Fruit fly (Drosophila melanogaster) whole organism, embryonic: ENCODE data around the gene CG7781.

ENCODE experiments used
- ATbp ChIP-seq: fragments of 200-800 bp; sonication (Bioruptor generic); optimal IDR thresholded peaks from 2 replicates; lab custom pipeline; 2017; ENCODE audit warnings: missing biosample characterization, mild to moderate bottlenecking, missing genetic modification characterization, missing genetic modification reagents
- Adf1 ChIP-seq: fragments of 200-800 bp; sonication (Bioruptor generic); IDR thresholded peaks from 2 replicates; pipeline ENCODE4 v1.3.6; 2022; ENCODE audit warnings: missing biosample characterization, missing genetic modification characterization
- CG10147 ChIP-seq: fragments of 200-800 bp; sonication (Bioruptor generic); optimal IDR thresholded peaks from 2 replicates; lab custom pipeline; 2019; ENCODE audit warnings: missing biosample characterization, mild to moderate bottlenecking, missing genetic modification characterization, moderate library complexity
- CG10209 ChIP-seq: fragments of 200-800 bp; sonication (Bioruptor generic); optimal IDR thresholded peaks from 3 replicates; lab custom pipeline; 2017; ENCODE audit warnings: missing biosample characterization, mild to moderate bottlenecking, missing genetic modification characterization, missing genetic modification reagents
- CG12391 ChIP-seq: fragments of 200-800 bp; sonication (Bioruptor generic); optimal IDR thresholded peaks from 3 replicates; lab custom pipeline; 2018; ENCODE audit warnings: missing biosample characterization, mild to moderate bottlenecking, missing genetic modification characterization, moderate library complexity
- CG14860 ChIP-seq: fragments of 200-800 bp; sonication (Bioruptor generic); IDR thresholded peaks from 3 replicates; pipeline ENCODE4 v1.3.6; 2022; ENCODE audit warnings: missing biosample characterization, missing genetic modification characterization; ENCODE audit not compliant: partially characterized antibody
- CG16779 ChIP-seq: fragments of 200-800 bp; sonication (Bioruptor generic); IDR thresholded peaks from 2 replicates; pipeline ENCODE4 v1.3.6; 2022; ENCODE audit warnings: missing biosample characterization, missing genetic modification characterization
- CG18262 ChIP-seq: fragments of 200-800 bp; optimal IDR thresholded peaks from 3 replicates; lab custom pipeline; 2019; ENCODE audit warnings: missing biosample characterization, mild to moderate bottlenecking, missing genetic modification characterization, moderate library complexity
- CG2889 ChIP-seq: fragments of 200-800 bp; sonication (Bioruptor generic); IDR thresholded peaks from 3 replicates; pipeline ENCODE4 v1.3.6; 2022; ENCODE audit warnings: missing biosample characterization, missing genetic modification characterization
- CG31365 ChIP-seq: fragments of 200-800 bp; sonication (Bioruptor generic); optimal IDR thresholded peaks from 2 replicates; lab custom pipeline; 2018; ENCODE audit warnings: missing biosample characterization, mild to moderate bottlenecking, missing genetic modification characterization
- CG42726 ChIP-seq: fragments of 200-800 bp; sonication (Bioruptor generic); IDR thresholded peaks from 2 replicates; pipeline ENCODE4 v1.3.6; 2022; ENCODE audit warnings: missing biosample characterization, missing genetic modification characterization; ENCODE audit not compliant: partially characterized antibody
- CG4360 ChIP-seq: fragments of 200-800 bp; sonication (Bioruptor generic); IDR thresholded peaks from 2 replicates; pipeline ENCODE4 v1.3.6; 2022; ENCODE audit warnings: missing biosample characterization, missing genetic modification characterization
- CG4854 ChIP-seq: fragments of 200-800 bp; sonication (Bioruptor generic); optimal IDR thresholded peaks from 2 replicates; lab custom pipeline; 2016; ENCODE audit warnings: missing biosample characterization, missing genetic modification characterization, inconsistent platforms
- CG6175 ChIP-seq: fragments of 200-800 bp; sonication (Bioruptor generic); IDR thresholded peaks from 3 replicates; pipeline ENCODE4 v1.3.6; 2022; ENCODE audit warnings: missing biosample characterization, missing genetic modification characterization
- CG7357 ChIP-seq: fragments of 200-800 bp; sonication (Bioruptor generic); IDR thresholded peaks from 3 replicates; pipeline ENCODE4 v1.3.6; 2022; ENCODE audit warnings: missing biosample characterization, missing genetic modification characterization
- CG8281 ChIP-seq: fragments of 200-800 bp; sonication (Bioruptor generic); optimal IDR thresholded peaks from 2 replicates; lab custom pipeline; 2018; ENCODE audit warnings: missing biosample characterization, mild to moderate bottlenecking, missing genetic modification characterization, moderate library complexity
- CG9609 ChIP-seq: fragments of 200-800 bp; sonication (Bioruptor generic); optimal IDR thresholded peaks from 3 replicates; lab custom pipeline; 2016; ENCODE audit warnings: missing biosample characterization, missing genetic modification characterization
- CHES-1-like ChIP-seq: fragments of 200-800 bp; sonication (Bioruptor generic); optimal IDR thresholded peaks from 2 replicates; lab custom pipeline; 2016; ENCODE audit warnings: missing biosample characterization, missing genetic modification characterization
- Dip2 ChIP-seq: fragments of 200-800 bp; sonication (Bioruptor generic); IDR thresholded peaks from 2 replicates; pipeline ENCODE4 v1.3.6; 2022; ENCODE audit warnings: missing biosample characterization, missing genetic modification characterization
- ERR ChIP-seq: fragments of 200-800 bp; sonication (Bioruptor generic); optimal IDR thresholded peaks from 2 replicates; lab custom pipeline; 2016; ENCODE audit warnings: missing biosample characterization, missing genetic modification characterization
- HHEX ChIP-seq: fragments of 200-800 bp; sonication (Bioruptor generic); optimal IDR thresholded peaks from 3 replicates; lab custom pipeline; 2017; ENCODE audit warnings: missing biosample characterization, mild to moderate bottlenecking, missing genetic modification characterization, missing genetic modification reagents
- Hey ChIP-seq: fragments of 200-800 bp; sonication (Bioruptor generic); optimal IDR thresholded peaks from 3 replicates; lab custom pipeline; 2018; ENCODE audit warnings: missing biosample characterization, mild to moderate bottlenecking, missing genetic modification characterization
- Hmr ChIP-seq: fragments of 200-800 bp; sonication (Bioruptor generic); optimal IDR thresholded peaks from 3 replicates; lab custom pipeline; 2017; ENCODE audit warnings: mild to moderate bottlenecking, missing biosample characterization, missing genetic modification reagents, missing genetic modification characterization
- Hmx ChIP-seq: fragments of 200-800 bp; sonication (Bioruptor generic); optimal IDR thresholded peaks from 2 replicates; lab custom pipeline; 2016; ENCODE audit warnings: missing biosample characterization, missing genetic modification characterization
- Jarid2 ChIP-seq: fragments of 200-800 bp; sonication (Bioruptor generic); optimal IDR thresholded peaks from 3 replicates; lab custom pipeline; 2017; ENCODE audit warnings: mild to moderate bottlenecking, missing biosample characterization, missing genetic modification reagents, missing genetic modification characterization
- Kr ChIP-seq: fragments of 200-800 bp; sonication (Bioruptor generic); optimal IDR thresholded peaks from 2 replicates; lab custom pipeline; 2017; ENCODE audit warnings: missing biosample characterization, mild to moderate bottlenecking, missing genetic modification characterization
- Meics ChIP-seq: fragments of 200-800 bp; sonication (Bioruptor generic); optimal IDR thresholded peaks from 2 replicates; lab custom pipeline; 2017; ENCODE audit warnings: missing biosample characterization, mild to moderate bottlenecking, missing genetic modification characterization
- Nf-YA ChIP-seq: fragments of 200-800 bp; sonication (Bioruptor generic); IDR thresholded peaks from 2 replicates; pipeline ENCODE4 v1.3.6; 2022; ENCODE audit warnings: missing biosample characterization, missing genetic modification characterization
- Nf-YB ChIP-seq: fragments of 200-800 bp; sonication (Bioruptor generic); optimal IDR thresholded peaks from 3 replicates; lab custom pipeline; 2019; ENCODE audit warnings: missing biosample characterization, mild to moderate bottlenecking, missing genetic modification characterization, moderate library complexity
- Pdp1 ChIP-seq, 2 experiments: fragments of 200-800 bp; sonication (Bioruptor generic); optimal IDR thresholded peaks; 3 replicates each; lab custom pipeline; 2016; ENCODE audit warnings: missing biosample characterization in 2 of 2, missing genetic modification characterization in 2 of 2, mild to moderate bottlenecking in 1 of 2, moderate library complexity in 1 of 2
- Scr ChIP-seq: fragments of 200-800 bp; sonication (Bioruptor generic); IDR thresholded peaks from 2 replicates; pipeline ENCODE4 v1.3.6; 2022; ENCODE audit warnings: missing biosample characterization, missing genetic modification characterization; ENCODE audit not compliant: partially characterized antibody
- Sry-β ChIP-seq: fragments of 200-800 bp; sonication (Bioruptor generic); optimal IDR thresholded peaks from 2 replicates; lab custom pipeline; 2018; ENCODE audit warnings: missing biosample characterization, mild to moderate bottlenecking, missing genetic modification characterization, moderate library complexity
- Vsx1 ChIP-seq: fragments of 200-800 bp; sonication (Bioruptor generic); optimal IDR thresholded peaks from 2 replicates; lab custom pipeline; 2017; ENCODE audit warnings: missing biosample characterization, mild to moderate bottlenecking, missing genetic modification characterization, missing genetic modification reagents
- amos ChIP-seq: fragments of 200-800 bp; sonication (Bioruptor generic); IDR thresholded peaks from 2 replicates; pipeline ENCODE4 v1.3.6; 2022; ENCODE audit warnings: missing biosample characterization, missing genetic modification characterization; ENCODE audit not compliant: partially characterized antibody
- dysf ChIP-seq: fragments of 200-800 bp; sonication (Bioruptor generic); IDR thresholded peaks from 3 replicates; pipeline ENCODE4 v1.3.6; 2022; ENCODE audit warnings: missing biosample characterization, missing genetic modification characterization
- fru ChIP-seq: fragments of >200 bp; optimal IDR thresholded peaks from 2 replicates; lab custom pipeline; 2017
- gcm ChIP-seq: fragments of 200-800 bp; sonication (Bioruptor generic); optimal IDR thresholded peaks from 2 replicates; lab custom pipeline; 2019; ENCODE audit warnings: missing biosample characterization, mild to moderate bottlenecking, missing genetic modification characterization, moderate library complexity
- gro ChIP-seq: fragments of 200-800 bp; sonication (Bioruptor generic); optimal IDR thresholded peaks from 2 replicates; lab custom pipeline; 2016; ENCODE audit warnings: missing biosample characterization, missing genetic modification characterization
- hb ChIP-seq: fragments of 200-800 bp; sonication (Bioruptor generic); IDR thresholded peaks from 3 replicates; pipeline ENCODE4 v1.3.6; 2022; ENCODE audit warnings: missing biosample characterization, missing genetic modification characterization; ENCODE audit not compliant: partially characterized antibody
- ken ChIP-seq: fragments of 200-800 bp; sonication (Bioruptor generic); IDR thresholded peaks from 3 replicates; pipeline ENCODE4 v1.3.6; 2022; ENCODE audit warnings: missing biosample characterization, missing genetic modification characterization
- mam ChIP-seq: fragments of 200-800 bp; sonication (Bioruptor generic); optimal IDR thresholded peaks from 3 replicates; lab custom pipeline; 2016; ENCODE audit warnings: missing biosample characterization, missing genetic modification characterization
- peb ChIP-seq: fragments of 200-800 bp; sonication (Bioruptor generic); IDR thresholded peaks from 2 replicates; pipeline ENCODE4 v1.3.6; 2022; ENCODE audit warnings: missing biosample characterization, missing genetic modification characterization
- sc ChIP-seq, 3 experiments: fragments of >200 bp in 2 of 3; fragments of 200-800 bp in 1 of 3; sonication (Bioruptor generic) in 1 of 3; optimal IDR thresholded peaks; 2 replicates in 2 of 3; 3 replicates in 1 of 3; lab custom pipeline; 2017; ENCODE audit warnings: mild to moderate bottlenecking in 1 of 3, missing biosample characterization in 1 of 3, missing genetic modification characterization in 1 of 3, missing genetic modification reagents in 1 of 3
- scrt ChIP-seq: fragments of 200-800 bp; sonication (Bioruptor generic); optimal IDR thresholded peaks from 2 replicates; lab custom pipeline; 2018; ENCODE audit warnings: missing biosample characterization, mild to moderate bottlenecking, missing genetic modification characterization, moderate library complexity
- sens ChIP-seq: fragments of 200-800 bp; sonication (Bioruptor generic); peaks from one replicate; lab custom pipeline; 2016; ENCODE audit warnings: missing biosample characterization, missing genetic modification characterization
- shn ChIP-seq: fragments of 200-800 bp; sonication (Bioruptor generic); optimal IDR thresholded peaks from 3 replicates; lab custom pipeline; 2016; ENCODE audit warnings: missing biosample characterization, missing genetic modification characterization
- slbo ChIP-seq: fragments of 200-800 bp; sonication (Bioruptor generic); IDR thresholded peaks from 2 replicates; pipeline ENCODE4 v1.3.6; 2022; ENCODE audit warnings: missing biosample characterization, missing genetic modification characterization
- tio ChIP-seq: fragments of 200-800 bp; sonication (Bioruptor generic); optimal IDR thresholded peaks from 2 replicates; lab custom pipeline; 2017; ENCODE audit warnings: missing biosample characterization, missing genetic modification characterization, inconsistent platforms
- trem ChIP-seq: fragments of 200-800 bp; optimal IDR thresholded peaks from 3 replicates; lab custom pipeline; 2019; ENCODE audit warnings: missing biosample characterization, mild to moderate bottlenecking, missing genetic modification characterization, moderate library complexity
- ttk ChIP-seq: fragments of 200-800 bp; sonication (Bioruptor generic); IDR thresholded peaks from 2 replicates; pipeline ENCODE4 v2.1.2; 2022; ENCODE audit warnings: missing biosample characterization, missing genetic modification characterization

The CG7781 gene

dm6 chr2L:8350560-8351171 lies 25.5 kb upstream of the CG7781 start (continued):
- TF ChIP-seq HHEX (GFP tag; lab: Kevin White, UChicago) (peak; percentile 61), hb (no peak), CG18262 (tag; lab: Kevin White, UChicago) (no peak), dysf (GFP tag; lab: Robert Waterston, UW) (no peak), CG10147 (GFP tag; lab: Kevin White, UChicago) (no peak), Jarid2 (GFP tag; lab: Kevin White, UChicago) (peak; percentile 19), Scr (GFP tag; lab: Robert Waterston, UW) (no peak), Vsx1 (GFP tag; lab: Kevin White, UChicago) (peak; percentile 51), CG14860 (GFP tag; lab: Robert Waterston, UW) (no peak), tio (GFP tag; lab: Kevin White, UChicago) (no peak), sens (GFP tag; lab: Kevin White, UChicago) (peak; percentile 55), CG16779 (no peak), CG10209 (GFP tag; lab: Kevin White, UChicago) (peak; percentile 31), Hey (tag; lab: Kevin White, UChicago) (peak; percentile 31), fru (lab: Kevin White, UChicago) (no peak), ATbp (GFP tag; lab: Kevin White, UChicago) (peak; percentile 80), Pdp1 (GFP tag; optimal IDR thresholded peaks at IDR 0.05; lab: Kevin White, UChicago) (no peak), Hmx (GFP tag; lab: Kevin White, UChicago) (no peak), mam (no peak), gro (GFP tag; lab: Kevin White, UChicago) (peak; percentile 62), ken (GFP tag; lab: Robert Waterston, UW) (no peak), Dip2 (GFP tag; lab: Robert Waterston, UW) (no peak), Adf1 (GFP tag; lab: Robert Waterston, UW) (no peak), trem (no peak), CG4854 (GFP tag; lab: Kevin White, UChicago) (no peak), CG2889 (GFP tag; lab: Robert Waterston, UW) (no peak), slbo (GFP tag; lab: Robert Waterston, UW) (no peak), CG7357 (GFP tag; lab: Robert Waterston, UW) (no peak), scrt (GFP tag; lab: Kevin White, UChicago) (peak; percentile 49), gcm (GFP tag; lab: Kevin White, UChicago) (peak; percentile 14), peb (GFP tag; lab: Robert Waterston, UW) (no peak), Nf-YA (GFP tag; lab: Robert Waterston, UW) (no peak), Kr (GFP tag; lab: Kevin White, UChicago) (no peak), CG42726 (GFP tag; lab: Robert Waterston, UW) (no peak), CG8281 (tag; lab: Kevin White, UChicago) (no peak), CG6175 (GFP tag; lab: Robert Waterston, UW) (no peak), sc (optimal IDR thresholded peaks at IDR 0.05; lab: Kevin White, UChicago) (no peak), sc (GFP tag; optimal IDR thresholded peaks at IDR 0.05; lab: Kevin White, UChicago) (no peak), ERR (GFP tag; lab: Kevin White, UChicago) (no peak), amos (no peak), CG12391 (tag; lab: Kevin White, UChicago) (peak; percentile 21), CG4360 (GFP tag; lab: Robert Waterston, UW) (no peak), shn (no peak), CG31365 (tag; lab: Kevin White, UChicago) (peak; percentile 22), CHES-1-like (GFP tag; lab: Kevin White, UChicago) (no peak), ttk (GFP tag; lab: Robert Waterston, UW) (no peak), Meics (GFP tag; lab: Kevin White, UChicago) (peak; percentile 58), Hmr (GFP tag; lab: Kevin White, UChicago) (peak; percentile 74), CG9609 (GFP tag; lab: Kevin White, UChicago) (no peak), Nf-YB (GFP tag; lab: Kevin White, UChicago) (peak; percentile 3), Sry-β (GFP tag; lab: Kevin White, UChicago) (no peak)
